Worm (Caenorhabditis elegans): ENCODE measurements around the gene nas-16.
A peak's percentile ranks its signal among the peaks of the same experiment; 100 is the strongest.

DNA sequence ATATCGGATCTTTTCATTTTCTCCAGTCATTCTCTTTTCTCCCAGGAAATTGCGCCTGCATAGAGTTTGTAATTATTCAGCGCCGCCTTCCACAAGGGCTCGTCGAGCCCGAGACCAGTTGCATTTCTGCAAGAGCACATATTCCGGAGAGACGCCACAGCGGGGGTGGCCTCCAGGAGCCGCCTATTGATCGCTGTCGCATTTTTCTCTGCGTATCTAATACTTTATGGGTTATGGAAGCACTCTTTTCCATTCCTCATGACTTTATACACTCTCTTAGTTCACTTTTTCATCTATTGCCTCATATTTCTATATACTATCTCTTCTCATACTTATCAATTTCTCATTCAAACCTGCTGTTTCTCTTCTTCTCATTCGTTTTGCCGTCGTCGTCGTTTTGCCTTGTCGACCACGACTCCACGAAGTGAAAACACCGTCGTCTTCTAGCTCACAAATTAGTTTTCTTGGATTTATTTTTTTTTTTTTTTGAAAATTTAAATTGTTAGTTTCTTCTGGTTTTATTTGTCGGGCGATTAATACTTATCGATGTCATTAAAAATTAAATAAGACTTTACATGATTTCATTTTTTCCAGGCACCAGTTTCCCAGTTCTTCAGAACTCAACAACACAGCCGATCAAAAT is 16.8 kb upstream of the nas-16 start, which contains the start of gene cnb-1:
- TF ChIP-seq fkh-10 (GFP tag; optimal IDR thresholded peaks at IDR 0.05): peak; percentile 45
- no peak for TF ChIP-seq mef-2 (tag; optimal IDR thresholded peaks at IDR 0.05)
- TF ChIP-seq nhr-76 (tag; optimal IDR thresholded peaks at IDR 0.05): no peak
- TF ChIP-seq skn-1 (tag; optimal IDR thresholded peaks at IDR 0.05): peak; percentile 63
- TF ChIP-seq snpc-4 (tag; optimal IDR thresholded peaks at IDR 0.05): peak; percentile 55
- no peak for TF ChIP-seq unc-130 (tag; optimal IDR thresholded peaks at IDR 0.05)
- TF ChIP-seq nhr-28 (tag; optimal IDR thresholded peaks at IDR 0.05): no peak

All from whole organism, L1 larva.